Fruit fly (Drosophila melanogaster): ENCODE measurements around the gene fu.
A peak's percentile ranks its signal among the peaks of the same experiment; 100 is the strongest.

fu gene

dm6 chrX:18699268-18700140 is 41.9 kb downstream of the fu start:
- peak; percentile 34 for TF ChIP-seq Eip78C (GFP tag)
- peak; percentile 43 for TF ChIP-seq CG9139 (GFP tag; optimal IDR thresholded peaks at IDR 0.05)
- TF ChIP-seq Ets21C (GFP tag; optimal IDR thresholded peaks at IDR 0.05): no peak
- peak; percentile 41 to 51 for TF ChIP-seq ss (GFP tag; optimal IDR thresholded peaks at IDR 0.05)
- no peak for TF ChIP-seq CG8319 (GFP tag; optimal IDR thresholded peaks at IDR 0.05)
- 0 out of 3 replicates have a peak, but pooled peaks have one; percentile 7 for TF ChIP-seq CG6163 (GFP tag; IDR thresholded peaks at IDR 0.05)
- peak; percentile 20 for TF ChIP-seq dsx (GFP tag; optimal IDR thresholded peaks at IDR 0.05; ENCODE audit: poor library complexity, severe bottlenecking)
- TF ChIP-seq spab (GFP tag; optimal IDR thresholded peaks at IDR 0.05): peak; percentile 32
- TF ChIP-seq CG6808 (GFP tag; optimal IDR thresholded peaks at IDR 0.05): peak; percentile 28
- no peak for TF ChIP-seq CG3919 (GFP tag; optimal IDR thresholded peaks at IDR 0.05)
- no peak for TF ChIP-seq Smox (GFP tag; optimal IDR thresholded peaks at IDR 0.05)
- TF ChIP-seq fd59A (GFP tag; optimal IDR thresholded peaks at IDR 0.05): no peak

- TF ChIP-seq Sox14 (GFP tag; optimal IDR thresholded peaks at IDR 0.05): no peak
- no peak for TF ChIP-seq Smox (GFP tag; optimal IDR thresholded peaks at IDR 0.05)
- no peak for TF ChIP-seq topi (GFP tag; optimal IDR thresholded peaks at IDR 0.05)
- TF ChIP-seq esn (GFP tag; optimal IDR thresholded peaks at IDR 0.05): no peak
- TF ChIP-seq Eip78C (GFP tag): no peak
- TF ChIP-seq achi (GFP tag; optimal IDR thresholded peaks at IDR 0.05): no peak
- no peak for TF ChIP-seq Eip93F (GFP tag; optimal IDR thresholded peaks at IDR 0.05)
- TF ChIP-seq cyc (GFP tag; optimal IDR thresholded peaks at IDR 0.05): no peak
- TF ChIP-seq Gug (GFP tag; IDR thresholded peaks at IDR 0.05): no peak
- no peak for TF ChIP-seq pdm3 (GFP tag; optimal IDR thresholded peaks at IDR 0.05)
- no peak for TF ChIP-seq CG34406 (GFP tag; optimal IDR thresholded peaks at IDR 0.05)
- no peak for TF ChIP-seq CG11902 (GFP tag; optimal IDR thresholded peaks at IDR 0.05)
- TF ChIP-seq ss (GFP tag; optimal IDR thresholded peaks at IDR 0.05): no peak
- no peak for TF ChIP-seq spab (GFP tag; optimal IDR thresholded peaks at IDR 0.05)
- no peak for TF ChIP-seq Ets96B (tag; optimal IDR thresholded peaks at IDR 0.05)
- TF ChIP-seq eg (GFP tag; IDR thresholded peaks at IDR 0.05): no peak
Measured at dm6 chrX:18700586-18700985, 43.0 kb downstream of the fu start.

DNA sequence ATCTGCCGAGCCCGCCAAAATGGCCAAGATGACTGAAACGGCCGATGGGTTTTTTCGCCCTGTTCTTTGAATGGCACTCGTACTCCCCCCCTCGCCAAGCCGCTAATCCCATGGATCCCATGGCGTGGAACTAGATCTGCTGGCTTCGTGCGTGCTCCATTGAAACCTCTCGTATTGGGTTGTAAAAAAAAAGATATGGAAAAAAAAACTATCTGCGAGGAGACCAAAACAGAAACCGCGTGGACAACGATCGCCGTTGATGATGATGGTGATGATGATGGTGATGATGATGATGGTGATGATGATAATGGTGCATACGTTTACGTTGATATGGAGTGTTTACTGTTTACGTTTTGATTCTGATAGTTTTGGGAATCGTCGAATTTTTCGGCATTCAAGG is 44.2 kb downstream of the fu start:
- TF ChIP-seq ss (GFP tag; optimal IDR thresholded peaks at IDR 0.05): peak in 1 of 2 experiments; percentile 71
- TF ChIP-seq salr (GFP tag; optimal IDR thresholded peaks at IDR 0.05): no peak
- peak; percentile 23 for TF ChIP-seq CG1621 (tag; optimal IDR thresholded peaks at IDR 0.05)
- peak; percentile 45 for TF ChIP-seq CG6808 (GFP tag; optimal IDR thresholded peaks at IDR 0.05)

DNA sequence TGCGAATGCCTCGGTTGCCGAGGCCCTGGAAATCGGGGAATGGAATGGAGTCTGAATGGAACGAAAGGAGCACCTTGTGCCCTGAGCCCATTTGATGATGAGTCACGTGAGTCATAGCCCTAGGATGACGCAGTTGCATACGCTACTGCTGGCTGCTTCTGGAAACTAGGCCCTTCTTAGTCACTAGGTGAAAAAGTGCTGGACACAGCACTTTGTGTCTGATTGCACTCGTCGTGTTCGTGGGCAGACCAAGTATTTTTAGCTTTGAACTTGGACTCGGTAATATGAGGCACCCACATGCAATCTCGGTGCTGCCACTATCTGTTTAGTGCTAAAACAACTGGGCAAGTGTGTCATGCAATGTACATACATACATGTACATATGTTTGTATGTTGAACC is 44.7 kb downstream of the fu start:
- no peak for TF ChIP-seq CG15336 (GFP tag; IDR thresholded peaks at IDR 0.05)
- TF ChIP-seq net (GFP tag; optimal IDR thresholded peaks at IDR 0.05): no peak
- TF ChIP-seq Eip93F (GFP tag; optimal IDR thresholded peaks at IDR 0.05): no peak
- TF ChIP-seq Eip78C (GFP tag): peak; percentile 32

dm6 chrX:18703875-18704274 is 46.3 kb downstream of the fu start:
- TF ChIP-seq Sox15 (GFP tag; optimal IDR thresholded peaks at IDR 0.05) (no peak), CG8632 (GFP tag; optimal IDR thresholded peaks at IDR 0.05) (no peak), Sox102F (GFP tag; optimal IDR thresholded peaks at IDR 0.05) (no peak), svp (GFP tag) (peak; percentile 53), CG8119 (GFP tag; IDR thresholded peaks at IDR 0.05) (no peak), CG6163 (GFP tag; IDR thresholded peaks at IDR 0.05) (0 out of 3 replicates have a peak, but pooled peaks have one; percentile 8)
